Worm (Caenorhabditis elegans) whole organism, L4/young adult: ENCODE measurements around the gene C14B9.10.

ENCODE experiments used
- W03F9.2 ChIP-seq: fragments of 150-350 bp; optimal IDR thresholded peaks from 2 replicates; lab custom pipeline; 2014; ENCODE audit warnings: missing biosample characterization, missing genetic modification characterization
- him-1 ChIP-seq: sonication (generic microtip); optimal IDR thresholded peaks from 2 replicates; lab custom pipeline; 2016; ENCODE audit warnings: missing genotype, missing genetic modification reagents, missing genetic modification characterization, missing compliant biosample characterization

ce11 chrIII:8161238-8161637, 30.6 kb downstream of the C14B9.10 start, which contains the start of gene inpp-5K:
- TF ChIP-seq W03F9.2 (tag; lab: Kevin White, UChicago) (no peak), him-1 (no peak)
